Worm (Caenorhabditis elegans): ENCODE data around the gene C24H10.4.

The C24H10.4 gene

DNA sequence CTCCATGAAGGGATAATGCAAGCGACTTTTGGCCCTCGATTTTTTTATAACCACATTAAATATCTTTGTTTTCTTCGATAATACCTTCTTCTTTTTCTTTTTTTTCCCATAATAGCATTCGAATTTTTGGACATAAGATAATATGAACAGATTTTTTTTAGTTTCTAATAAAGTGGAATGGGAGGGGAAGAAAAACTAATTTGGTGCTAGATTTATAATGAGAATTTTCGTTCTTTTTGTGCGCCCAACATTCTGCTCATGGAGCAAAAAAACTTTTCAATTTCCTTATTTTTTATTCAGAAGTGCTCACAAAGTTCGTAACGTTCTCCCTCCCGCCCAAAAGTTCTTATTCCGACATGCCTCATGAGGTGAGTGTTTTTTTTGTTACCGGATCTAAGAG lies 43.3 kb downstream of the C24H10.4 start, which contains the start of gene ZC449.8:
Gene ZC449.8, plus strand, starts transcription at position 301 of the 400 bp plus-strand sequence.
- TF ChIP-seq lin-54 (GFP tag; optimal IDR thresholded peaks at IDR 0.05) (no peak), egl-18 (GFP tag; IDR thresholded peaks at IDR 0.05) (no peak), bed-2 (GFP tag; IDR thresholded peaks at IDR 0.05) (no peak), ceh-100 (GFP tag; IDR thresholded peaks at IDR 0.05) (no peak), ztf-6 (GFP tag; IDR thresholded peaks at IDR 0.05) (no peak), B0035.1 (tag; optimal IDR thresholded peaks at IDR 0.05) (no peak), mes-4 (tag; optimal IDR thresholded peaks at IDR 0.05) (no peak), T07F8.4 (tag; optimal IDR thresholded peaks at IDR 0.05) (no peak), atf-7 (tag; optimal IDR thresholded peaks at IDR 0.05) (no peak), nfya-2 (GFP tag; IDR thresholded peaks at IDR 0.05) (no peak), ccch-3 (GFP tag; optimal IDR thresholded peaks at IDR 0.05) (no peak), gei-17 (GFP tag; optimal IDR thresholded peaks at IDR 0.05) (no peak), sdz-38 (tag; optimal IDR thresholded peaks at IDR 0.05) (no peak), B0019.2 (GFP tag; conservative IDR thresholded peaks at IDR 0.05) (no peak)

- no peak for TF ChIP-seq tlf-1 (GFP tag; optimal IDR thresholded peaks at IDR 0.05)
- no peak for TF ChIP-seq B0035.1 (tag; optimal IDR thresholded peaks at IDR 0.05)
- TF ChIP-seq nhr-80 (tag; optimal IDR thresholded peaks at IDR 0.05) = peak; percentile 83
- no peak for TF ChIP-seq ztf-22 (GFP tag; optimal IDR thresholded peaks at IDR 0.05)
Observed at ce11 chrX:5013826-5014225, 45.2 kb downstream of the C24H10.4 start, which contains the start of gene ZC449.7. TSS of gene ZC449.7 (plus strand) at chrX:5014074.

ce11 chrX:5009000-5009399 lies 50.1 kb downstream of the C24H10.4 start, which contains the start of gene hsd-3:
TSS of gene hsd-3 (plus strand) at chrX:5009300.
- TF ChIP-seq nhr-80 (tag; optimal IDR thresholded peaks at IDR 0.05) (peak; percentile 5), F37B4.10 (GFP tag; IDR thresholded peaks at IDR 0.05) (no peak)

Data from whole organism, young adult.